Worm (Caenorhabditis elegans) whole organism, L3 larva: ENCODE measurements around the gene tag-294.
A peak's percentile ranks its signal among the peaks of the same experiment; 100 is the strongest.

Experiments used
- R02D3.7 ChIP-seq: fragments of 150-350 bp; optimal IDR thresholded peaks from 2 replicates; lab custom pipeline; 2014; ENCODE audit warnings: missing biosample characterization, missing genetic modification characterization
- ZK546.5 ChIP-seq: sonication (generic microtip); optimal IDR thresholded peaks from 2 replicates; lab custom pipeline; 2017; ENCODE audit warnings: missing biosample characterization, missing genetic modification characterization
- ama-1 ChIP-seq: fragments of 150-350 bp; optimal IDR thresholded peaks from 2 replicates; lab custom pipeline; 2018
- ceh-82 ChIP-seq: fragments of 150-350 bp; optimal IDR thresholded peaks from 2 replicates; lab custom pipeline; 2014; ENCODE audit warnings: missing biosample characterization, missing genetic modification characterization
- ceh-9 ChIP-seq: sonication (generic microtip); optimal IDR thresholded peaks from 2 replicates; lab custom pipeline; 2018; ENCODE audit warnings: missing biosample characterization, missing genetic modification characterization
- daf-12 ChIP-seq: fragments of 150-350 bp; optimal IDR thresholded peaks from 2 replicates; lab custom pipeline; 2014; ENCODE audit warnings: missing biosample characterization, missing genetic modification reagents, missing genetic modification characterization
- egl-27 ChIP-seq: sonication (generic microtip); optimal IDR thresholded peaks from 4 replicates; lab custom pipeline; 2017; ENCODE audit warnings: missing biosample characterization, missing genetic modification reagents, missing genetic modification characterization
- egl-5 ChIP-seq: fragments of 150-350 bp; optimal IDR thresholded peaks from 2 replicates; lab custom pipeline; 2017; ENCODE audit warnings: missing biosample characterization, missing genetic modification reagents, missing genetic modification characterization, inconsistent platforms
- elt-1 ChIP-seq: fragments of 150-350 bp; optimal IDR thresholded peaks from 2 replicates; lab custom pipeline; 2014; ENCODE audit warnings: missing biosample characterization, missing genetic modification characterization
- elt-2 ChIP-seq: sonication (generic microtip); optimal IDR thresholded peaks from 2 replicates; lab custom pipeline; 2016; ENCODE audit warnings: missing genetic modification reagents, mild to moderate bottlenecking, missing genetic modification characterization, missing compliant biosample characterization
- elt-3 ChIP-seq, 3 experiments: fragments of 150-350 bp in 1 of 3; sonication (generic microtip) in 2 of 3; optimal IDR thresholded peaks; 2 replicates in 2 of 3; 4 replicates in 1 of 3; lab custom pipeline; 2014 to 2017; ENCODE audit warnings: missing biosample characterization in 3 of 3, missing genetic modification characterization in 3 of 3
- fkh-2 ChIP-seq: fragments of 150-350 bp; optimal IDR thresholded peaks from 2 replicates; lab custom pipeline; 2014; ENCODE audit warnings: missing biosample characterization, missing genetic modification reagents, missing genetic modification characterization
- fos-1 ChIP-seq: fragments of 150-350 bp; optimal IDR thresholded peaks from 2 replicates; lab custom pipeline; 2014; ENCODE audit warnings: missing biosample characterization, missing genetic modification characterization
- hmg-11 ChIP-seq: sonication (generic microtip); optimal IDR thresholded peaks from 2 replicates; lab custom pipeline; 2016; ENCODE audit warnings: missing genetic modification characterization, missing compliant biosample characterization
- jun-1 ChIP-seq: fragments of 150-350 bp; optimal IDR thresholded peaks from 2 replicates; lab custom pipeline; 2014; ENCODE audit warnings: missing biosample characterization, missing genetic modification reagents, missing genetic modification characterization
- lin-15B ChIP-seq: fragments of 150-350 bp; optimal IDR thresholded peaks from 2 replicates; lab custom pipeline; 2014; ENCODE audit warnings: missing biosample characterization, missing genetic modification characterization
- lin-39 ChIP-seq: fragments of 150-350 bp; optimal IDR thresholded peaks from 2 replicates; lab custom pipeline; 2018; ENCODE audit warnings: missing biosample characterization, missing genetic modification reagents, missing genetic modification characterization
- lsy-12 ChIP-seq: sonication (generic microtip); optimal IDR thresholded peaks from 2 replicates; lab custom pipeline; 2016; ENCODE audit warnings: mild to moderate bottlenecking, missing genetic modification characterization, missing compliant biosample characterization
- mdl-1 ChIP-seq: fragments of 150-350 bp; optimal IDR thresholded peaks from 2 replicates; lab custom pipeline; 2014; ENCODE audit warnings: missing biosample characterization, missing genetic modification characterization
- mml-1 ChIP-seq: fragments of 150-350 bp; sonication (generic microtip); optimal IDR thresholded peaks from 3 replicates; lab custom pipeline; 2014; ENCODE audit warnings: missing biosample characterization, missing genetic modification characterization
- nfya-1 ChIP-seq: sonication (generic microtip); optimal IDR thresholded peaks from 2 replicates; lab custom pipeline; 2017; ENCODE audit warnings: missing genetic modification characterization, mild to moderate bottlenecking, missing compliant biosample characterization, antibody characterized with exemption, moderate library complexity; ENCODE audit not compliant: insufficient read depth
- nhr-12 ChIP-seq: fragments of 150-350 bp; optimal IDR thresholded peaks from 2 replicates; lab custom pipeline; 2014; ENCODE audit warnings: missing biosample characterization, missing genetic modification characterization
- nhr-237 ChIP-seq: fragments of 150-350 bp; optimal IDR thresholded peaks from 2 replicates; lab custom pipeline; 2014; ENCODE audit warnings: missing biosample characterization, missing genetic modification characterization
- nhr-28 ChIP-seq: fragments of 150-350 bp; optimal IDR thresholded peaks from 2 replicates; lab custom pipeline; 2014; ENCODE audit warnings: missing biosample characterization, missing genetic modification characterization
- nhr-43 ChIP-seq: sonication (generic microtip); optimal IDR thresholded peaks from 2 replicates; lab custom pipeline; 2016; ENCODE audit warnings: mild to moderate bottlenecking, missing genetic modification characterization, missing compliant biosample characterization; ENCODE audit not compliant: poor library complexity, severe bottlenecking
- nhr-67 ChIP-seq: fragments of 150-350 bp; optimal IDR thresholded peaks from 2 replicates; lab custom pipeline; 2014; ENCODE audit warnings: missing biosample characterization, missing genetic modification characterization
- nhr-76 ChIP-seq: fragments of 150-350 bp; sonication (generic microtip); optimal IDR thresholded peaks from 5 replicates; lab custom pipeline; 2014; ENCODE audit warnings: missing biosample characterization, missing genetic modification characterization
- pha-4 ChIP-seq: fragments of 150-350 bp; optimal IDR thresholded peaks from 2 replicates; lab custom pipeline; 2014; ENCODE audit warnings: missing biosample characterization, missing genetic modification reagents, missing genetic modification characterization
- pqm-1 ChIP-seq: fragments of 150-350 bp; optimal IDR thresholded peaks from 2 replicates; lab custom pipeline; 2017; ENCODE audit warnings: missing biosample characterization, missing genetic modification characterization, inconsistent platforms
- sea-2 ChIP-seq: fragments of 150-350 bp; sonication (generic microtip); optimal IDR thresholded peaks from 4 replicates; lab custom pipeline; 2014; ENCODE audit warnings: missing biosample characterization, missing genetic modification reagents, missing genetic modification characterization
- snpc-4 ChIP-seq: fragments of 150-350 bp; optimal IDR thresholded peaks from 2 replicates; lab custom pipeline; 2014; ENCODE audit warnings: missing biosample characterization, missing genetic modification characterization
- tbx-2 ChIP-seq: sonication (generic microtip); optimal IDR thresholded peaks from 2 replicates; lab custom pipeline; 2016; ENCODE audit warnings: mild to moderate bottlenecking, missing genetic modification characterization, missing compliant biosample characterization
- unc-39 ChIP-seq: sonication (generic microtip); optimal IDR thresholded peaks from 4 replicates; lab custom pipeline; 2017; ENCODE audit warnings: missing biosample characterization, missing genetic modification characterization
- zag-1 ChIP-seq: fragments of 150-350 bp; optimal IDR thresholded peaks from 2 replicates; lab custom pipeline; 2014; ENCODE audit warnings: missing biosample characterization, missing genetic modification characterization
- ztf-11 ChIP-seq: fragments of 150-350 bp; optimal IDR thresholded peaks from 2 replicates; lab custom pipeline; 2014; ENCODE audit warnings: missing biosample characterization, missing genetic modification characterization

Gene tag-294

DNA sequence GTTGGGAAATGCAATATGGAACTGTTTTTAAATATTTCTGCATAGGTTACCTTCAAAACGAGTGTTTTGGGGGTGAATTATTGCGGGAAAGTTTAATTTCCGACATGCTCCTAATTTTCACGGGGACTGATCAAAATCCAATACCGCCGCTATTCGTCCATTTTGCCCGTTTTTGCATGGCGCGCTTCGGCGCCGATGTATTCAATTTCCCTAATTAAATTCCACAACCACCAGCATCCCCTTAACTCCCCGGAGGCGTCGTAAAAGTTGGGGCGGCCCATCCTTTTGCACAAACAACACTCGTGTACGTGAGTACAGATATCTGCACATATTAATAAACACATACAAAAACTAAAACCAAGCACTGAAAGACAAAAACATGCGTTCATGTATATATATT lies 38.6 kb downstream of the tag-294 start:
- no peak for TF ChIP-seq nhr-76 (tag; lab: Kevin White, UChicago)
- TF ChIP-seq lsy-12 = no peak
- no peak for TF ChIP-seq nfya-1
- no peak for TF ChIP-seq ama-1 (lab: Kevin White, UChicago)
- TF ChIP-seq nhr-43 (tag; lab: Kevin White, UChicago) = no peak
- no peak for TF ChIP-seq zag-1 (tag; lab: Kevin White, UChicago)
- TF ChIP-seq egl-27 (tag; lab: Kevin White, UChicago) = no peak
- TF ChIP-seq, all 47 proteins: peak for 0

DNA sequence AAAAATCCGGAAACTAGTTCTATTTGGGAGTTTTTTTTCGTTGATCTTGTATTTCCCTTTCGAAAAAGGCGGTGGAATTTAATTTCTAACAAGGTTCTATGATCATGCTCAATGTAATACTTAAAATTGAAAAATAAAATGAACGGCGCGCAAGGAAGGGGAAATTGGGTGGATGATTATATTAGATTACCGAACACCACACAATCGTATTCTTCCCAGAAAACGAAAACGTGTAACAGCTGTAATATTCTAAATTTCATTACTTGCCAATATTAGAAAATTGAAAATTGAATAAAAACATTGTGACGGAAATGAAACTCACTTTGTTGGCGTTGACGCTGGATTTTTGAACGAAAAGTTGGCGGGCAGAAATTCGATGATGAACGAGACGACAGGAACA lies 39.4 kb downstream of the tag-294 start:
- TF ChIP-seq ama-1 (lab: Kevin White, UChicago) (no peak), jun-1 (tag; lab: Kevin White, UChicago) (no peak), unc-39 (tag; lab: Kevin White, UChicago) (no peak), ceh-9 (tag; lab: Kevin White, UChicago) (no peak), elt-1 (tag; lab: Kevin White, UChicago) (no peak), ztf-11 (no peak)

DNA sequence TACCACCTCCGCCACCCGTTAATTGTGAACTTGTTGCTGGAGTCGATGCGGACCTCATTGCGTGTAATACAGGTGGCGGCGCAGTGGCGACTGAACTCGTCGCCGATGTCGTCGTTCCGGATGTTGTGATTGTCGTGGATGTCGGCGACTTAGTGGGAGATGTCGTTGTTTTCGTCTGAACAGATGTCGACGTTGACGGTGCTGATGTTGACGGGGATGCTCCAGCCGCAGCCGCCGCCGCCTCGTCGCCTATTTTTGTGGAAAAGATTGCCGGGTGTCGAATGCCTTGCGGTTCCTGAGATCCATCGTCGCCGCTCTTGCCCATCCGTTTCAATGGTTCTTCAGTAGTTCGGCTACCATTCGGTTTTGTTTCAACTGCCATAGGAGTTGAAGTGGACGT lies 42.3 kb downstream of the tag-294 start:
- no peak for TF ChIP-seq ceh-9 (tag; lab: Kevin White, UChicago)
- no peak for TF ChIP-seq egl-5 (tag; lab: Kevin White, UChicago)
- TF ChIP-seq ztf-11 = no peak
- no peak for TF ChIP-seq ceh-82
- TF ChIP-seq sea-2 (GFP tag; lab: Kevin White, UChicago) = no peak
- TF ChIP-seq lin-15B (tag; lab: Kevin White, UChicago) = no peak
- TF ChIP-seq ZK546.5 = no peak
- TF ChIP-seq zag-1 (tag; lab: Kevin White, UChicago) = no peak
- TF ChIP-seq elt-1 (tag; lab: Kevin White, UChicago) = no peak

DNA sequence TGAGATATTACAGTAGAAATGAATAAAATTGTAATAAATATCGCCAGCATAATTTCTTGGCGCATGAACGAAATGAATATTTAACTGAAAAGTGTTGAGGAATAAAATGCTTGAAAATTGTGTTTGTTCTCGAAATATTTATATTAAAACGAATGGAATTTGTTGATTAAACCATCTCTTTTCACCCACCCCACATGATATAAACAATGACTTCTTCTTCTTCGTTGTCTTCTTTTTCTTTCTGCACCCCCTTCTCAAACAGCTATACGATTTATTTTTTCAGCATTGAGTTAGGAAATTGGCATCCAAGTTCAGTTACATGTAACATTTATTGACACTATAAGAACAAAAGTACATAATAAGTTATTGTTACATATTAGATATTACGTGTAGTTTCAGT lies 43.1 kb downstream of the tag-294 start, which contains the start of gene C41G11.1:
TSS of gene C41G11.1 (minus strand) at position 101 of the 400 bp plus-strand sequence.
- TF ChIP-seq mml-1 (no peak), tbx-2 (tag; lab: Kevin White, UChicago) (no peak), nfya-1 (no peak), pha-4 (tag; lab: Kevin White, UChicago) (no peak), R02D3.7 (no peak), nhr-67 (tag; lab: Kevin White, UChicago) (no peak), unc-39 (tag; lab: Kevin White, UChicago) (no peak), elt-2 (tag; lab: Kevin White, UChicago) (no peak), snpc-4 (tag; lab: Kevin White, UChicago) (no peak), mdl-1 (tag; lab: Kevin White, UChicago) (no peak), pqm-1 (tag; lab: Kevin White, UChicago) (no peak), lin-39 (no peak), elt-3 (tag; optimal IDR thresholded peaks at IDR 0.05; lab: Kevin White, UChicago) (no peak), daf-12 (tag; lab: Kevin White, UChicago) (no peak), fos-1 (tag; lab: Kevin White, UChicago) (no peak), lin-15B (tag; lab: Kevin White, UChicago) (no peak), nhr-28 (tag; lab: Kevin White, UChicago) (no peak), nhr-237 (tag; lab: Kevin White, UChicago) (no peak)

DNA sequence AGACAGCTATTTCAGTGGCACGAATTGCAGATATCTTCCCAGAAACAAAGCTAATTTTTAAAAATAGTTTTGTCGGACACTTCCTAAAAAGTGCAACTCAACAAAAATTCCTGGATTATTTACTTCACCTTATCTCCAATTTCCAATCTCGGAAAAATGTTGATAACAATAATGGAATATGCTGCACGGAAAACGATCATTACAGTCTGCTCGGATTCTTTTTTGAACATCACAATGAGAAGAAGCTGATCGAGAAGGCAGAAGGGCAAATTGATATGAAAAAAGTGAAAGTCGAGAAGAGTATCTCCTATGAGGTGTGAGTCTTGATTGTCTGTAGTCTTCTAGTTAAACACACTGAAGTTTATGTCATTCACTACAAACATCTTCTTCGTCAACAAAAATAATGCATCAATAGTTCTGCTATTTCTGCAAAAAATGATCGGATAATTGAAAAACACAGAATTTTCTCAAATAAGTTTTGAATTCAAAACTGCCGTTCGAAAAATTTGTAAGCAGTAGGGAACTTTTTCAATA lies 47.3 kb downstream of the tag-294 start:
- TF ChIP-seq ZK546.5 (no peak), zag-1 (tag; lab: Kevin White, UChicago) (no peak), fkh-2 (tag; lab: Kevin White, UChicago) (no peak), mdl-1 (tag; lab: Kevin White, UChicago) (no peak), egl-27 (tag; lab: Kevin White, UChicago) (no peak), unc-39 (tag; lab: Kevin White, UChicago) (no peak), elt-2 (tag; lab: Kevin White, UChicago) (peak; percentile 28), nhr-12 (tag; lab: Kevin White, UChicago) (no peak), hmg-11 (tag; lab: Kevin White, UChicago) (no peak)
